Fruit fly (Drosophila melanogaster) Kc167 (cell line): ENCODE measurements around the gene CG17075.

ENCODE experiments used
- h ChIP-seq: fragments of >200 bp; optimal IDR thresholded peaks from 3 replicates; lab custom pipeline; 2018; ENCODE audit warnings: missing external identifiers
- psq ChIP-seq: fragments of >200 bp; optimal IDR thresholded peaks from 2 replicates; lab custom pipeline; 2017; ENCODE audit warnings: missing external identifiers

- no peak for TF ChIP-seq psq (lab: Kevin White, UChicago)
- TF ChIP-seq h (lab: Kevin White, UChicago) = no peak
Observed at dm6 chr2L:243819-244218, 23.5 kb downstream of the CG17075 start.
